Worm (Caenorhabditis elegans): Measurements from ENCODE around the gene F26F12.2.

Gene F26F12.2

ce11 chrV:5835979-5836615 lies 2.3 kb downstream of the F26F12.2 start (continued):
- peak; percentile 95 for TF ChIP-seq zfh-2 (GFP tag; conservative IDR thresholded peaks at IDR 0.05)
- peak; percentile 77 for TF ChIP-seq lin-26 (GFP tag; IDR thresholded peaks at IDR 0.05)
- no peak for TF ChIP-seq B0019.2 (GFP tag; conservative IDR thresholded peaks at IDR 0.05)
- no peak for TF ChIP-seq snpc-1.3 (tag; optimal IDR thresholded peaks at IDR 0.05; ENCODE audit: insufficient read depth)
- no peak for TF ChIP-seq Y95B8A.8 (GFP tag; IDR thresholded peaks at IDR 0.05)
- TF ChIP-seq madf-8 (GFP tag; conservative IDR thresholded peaks at IDR 0.05): no peak
- TF ChIP-seq zim-3 (tag; optimal IDR thresholded peaks at IDR 0.05): no peak
- peak; percentile 32; the same call in 1 of the 2 replicates for TF ChIP-seq Y53G8AR.9 (GFP tag; conservative IDR thresholded peaks at IDR 0.05)
- TF ChIP-seq K12H6.12 (tag; optimal IDR thresholded peaks at IDR 0.05): no peak
- no peak for TF ChIP-seq nhr-90 (tag; optimal IDR thresholded peaks at IDR 0.05)
- TF ChIP-seq F57A8.1 (GFP tag; optimal IDR thresholded peaks at IDR 0.05): no peak
- TF ChIP-seq snpc-1.1 (tag; optimal IDR thresholded peaks at IDR 0.05; ENCODE audit: insufficient read depth): no peak
- TF ChIP-seq F55B11.4 (tag; optimal IDR thresholded peaks at IDR 0.05; ENCODE audit: borderline replicate concordance, insufficient read depth): no peak
- no peak for TF ChIP-seq ceh-91 (GFP tag; IDR thresholded peaks at IDR 0.05)
- no peak for TF ChIP-seq rcor-1 (GFP tag; IDR thresholded peaks at IDR 0.05)
- TF ChIP-seq F10E7.11 (tag; optimal IDR thresholded peaks at IDR 0.05): no peak
- no peak for TF ChIP-seq T26A5.8 (tag; optimal IDR thresholded peaks at IDR 0.05)
- peak; percentile 4 for TF ChIP-seq die-1 (tag; optimal IDR thresholded peaks at IDR 0.05)
- peak; percentile 10; the same call in 1 of the 2 replicates for TF ChIP-seq Y56A3A.18 (GFP tag; IDR thresholded peaks at IDR 0.05)
- TF ChIP-seq fkh-3 (tag; optimal IDR thresholded peaks at IDR 0.05): no peak
- TF ChIP-seq cebp-1 (GFP tag; IDR thresholded peaks at IDR 0.05): no peak
- no peak for TF ChIP-seq cebp-1 (tag; optimal IDR thresholded peaks at IDR 0.05)
- no peak for TF ChIP-seq F52B5.7 (tag; optimal IDR thresholded peaks at IDR 0.05)
- no peak for TF ChIP-seq madf-10 (tag; optimal IDR thresholded peaks at IDR 0.05)
- no peak for TF ChIP-seq ccch-3 (GFP tag; optimal IDR thresholded peaks at IDR 0.05)

- no peak for TF ChIP-seq C06A6.2 (GFP tag; conservative IDR thresholded peaks at IDR 0.05)
- no peak for TF ChIP-seq lir-1 (GFP tag; conservative IDR thresholded peaks at IDR 0.05)
- TF ChIP-seq zim-3 (tag; optimal IDR thresholded peaks at IDR 0.05): peak; percentile 28
- no peak for TF ChIP-seq B0261.1 (tag; optimal IDR thresholded peaks at IDR 0.05)
- TF ChIP-seq ZK185.1 (tag; optimal IDR thresholded peaks at IDR 0.05; ENCODE audit: poor library complexity, severe bottlenecking): peak; percentile 30
- no peak for TF ChIP-seq snpc-1.3 (tag; optimal IDR thresholded peaks at IDR 0.05; ENCODE audit: insufficient read depth)
- TF ChIP-seq ets-4 (GFP tag; optimal IDR thresholded peaks at IDR 0.05): no peak
- 0 out of 2 replicates have a peak, but pooled peaks have one; percentile 27 for TF ChIP-seq nfyb-1 (GFP tag; IDR thresholded peaks at IDR 0.05)
Measured at ce11 chrV:5835397-5835796, 3.0 kb downstream of the F26F12.2 start.

- TF ChIP-seq lsy-27 (tag; optimal IDR thresholded peaks at IDR 0.05; ENCODE audit: borderline replicate concordance, insufficient read depth): no peak
- no peak for TF ChIP-seq lin-26 (GFP tag; IDR thresholded peaks at IDR 0.05)
- TF ChIP-seq ztf-25 (GFP tag; IDR thresholded peaks at IDR 0.05): no peak
- TF ChIP-seq Y56A3A.18 (GFP tag; IDR thresholded peaks at IDR 0.05): no peak
- no peak for TF ChIP-seq snpc-1.3 (tag; optimal IDR thresholded peaks at IDR 0.05; ENCODE audit: insufficient read depth)
- no peak for TF ChIP-seq F23B12.7 (tag; optimal IDR thresholded peaks at IDR 0.05; ENCODE audit: insufficient read depth)
- no peak for TF ChIP-seq aptf-3 (GFP tag; IDR thresholded peaks at IDR 0.05)
- TF ChIP-seq xnd-1 (tag; optimal IDR thresholded peaks at IDR 0.05): no peak
Measured at ce11 chrV:5833531-5833930, 4.9 kb downstream of the F26F12.2 start, which contains the start of gene srh-76. Gene srh-76, plus strand, starts transcription at chrV:5833831.
